Worm (Caenorhabditis elegans) whole organism, L1 larva: ENCODE data around the gene K04H4.5.
A peak's percentile ranks its signal among the peaks of the same experiment; 100 is the strongest.

ENCODE experiments used
- C04F5.9 ChIP-seq: sonication (generic microtip); optimal IDR thresholded peaks from 2 replicates; lab custom pipeline; 2016; ENCODE audit warnings: missing genetic modification characterization, missing compliant biosample characterization
- C16A3.4 ChIP-seq: fragments of 150-350 bp; optimal IDR thresholded peaks from 2 replicates; lab custom pipeline; 2014; ENCODE audit warnings: missing biosample characterization, missing genetic modification characterization
- C34B4.2 ChIP-seq: sonication (generic microtip); optimal IDR thresholded peaks from 2 replicates; lab custom pipeline; 2017; ENCODE audit warnings: mild to moderate bottlenecking, missing genetic modification characterization, missing compliant biosample characterization
- Y116A8C.19 ChIP-seq: sonication (generic microtip); optimal IDR thresholded peaks from 2 replicates; lab custom pipeline; 2016; ENCODE audit warnings: missing compliant biosample characterization, missing genetic modification characterization, borderline replicate concordance
- aly-2 ChIP-seq: fragments of 150-350 bp; optimal IDR thresholded peaks from 2 replicates; lab custom pipeline; 2014; ENCODE audit warnings: missing biosample characterization, missing genetic modification characterization
- ama-1 ChIP-seq: fragments of 150-350 bp; optimal IDR thresholded peaks from 2 replicates; lab custom pipeline; 2014
- blmp-1 ChIP-seq: fragments of 150-350 bp; optimal IDR thresholded peaks from 2 replicates; lab custom pipeline; 2014; ENCODE audit warnings: missing biosample characterization, missing genetic modification characterization
- ceh-88 ChIP-seq: fragments of 200-800 bp; sonication (Bioruptor generic); IDR thresholded peaks from 2 replicates; pipeline ENCODE4 v1.3.6; 2022; ENCODE audit warnings: missing genetic modification characterization, missing compliant biosample characterization
- ces-1 ChIP-seq: fragments of 150-350 bp; optimal IDR thresholded peaks from 2 replicates; lab custom pipeline; 2014; ENCODE audit warnings: missing biosample characterization, missing genetic modification reagents, missing genetic modification characterization
- efl-1 ChIP-seq, 4 experiments: fragments of 150-350 bp; optimal IDR thresholded peaks in 3 of 4; peaks in 1 of 4; 1 replicate in 1 of 4; 2 replicates in 3 of 4; lab custom pipeline; 2014; ENCODE audit warnings: missing biosample characterization in 2 of 4, missing genetic modification characterization in 2 of 4, missing genetic modification reagents in 2 of 4
- ets-5 ChIP-seq: fragments of 200-800 bp; sonication (Bioruptor generic); IDR thresholded peaks from 2 replicates; pipeline ENCODE4 v1.3.6; 2022; ENCODE audit warnings: missing genetic modification characterization, missing compliant biosample characterization
- fkh-10 ChIP-seq: sonication (generic microtip); optimal IDR thresholded peaks from 2 replicates; lab custom pipeline; 2017; ENCODE audit warnings: missing biosample characterization, missing genetic modification reagents, missing genetic modification characterization
- fkh-4 ChIP-seq: sonication (generic microtip); optimal IDR thresholded peaks from 2 replicates; lab custom pipeline; 2016; ENCODE audit warnings: missing compliant biosample characterization, missing genetic modification characterization, borderline replicate concordance
- fos-1 ChIP-seq: fragments of 150-350 bp; optimal IDR thresholded peaks from 2 replicates; lab custom pipeline; 2014; ENCODE audit warnings: missing biosample characterization, missing genetic modification characterization
- hlh-4 ChIP-seq: sonication (generic microtip); optimal IDR thresholded peaks from 2 replicates; lab custom pipeline; 2016; ENCODE audit warnings: mild to moderate bottlenecking, missing genetic modification characterization, missing compliant biosample characterization
- jun-1 ChIP-seq: fragments of 150-350 bp; optimal IDR thresholded peaks from 2 replicates; lab custom pipeline; 2014; ENCODE audit warnings: missing biosample characterization, missing genetic modification reagents, missing genetic modification characterization
- lin-14 ChIP-seq: fragments of 200-800 bp; sonication (Bioruptor generic); optimal IDR thresholded peaks from 2 replicates; lab custom pipeline; 2018; ENCODE audit warnings: mild to moderate bottlenecking, missing genetic modification characterization, moderate library complexity, missing compliant biosample characterization
- lin-35 ChIP-seq, 2 experiments: fragments of 150-350 bp; optimal IDR thresholded peaks; 2 replicates each; lab custom pipeline; 2014; ENCODE audit warnings: missing biosample characterization in 2 of 2, missing genetic modification characterization in 2 of 2, missing genetic modification reagents in 2 of 2
- lin-39 ChIP-seq: fragments of 150-350 bp; optimal IDR thresholded peaks from 2 replicates; lab custom pipeline; 2014; ENCODE audit warnings: missing biosample characterization, missing genetic modification reagents, missing genetic modification characterization
- lir-3 ChIP-seq: sonication (generic microtip); optimal IDR thresholded peaks from 2 replicates; lab custom pipeline; 2016; ENCODE audit warnings: mild to moderate bottlenecking, missing genetic modification characterization, moderate library complexity, missing compliant biosample characterization; ENCODE audit not compliant: poor library complexity
- lsy-2 ChIP-seq, 2 experiments: fragments of 150-350 bp; optimal IDR thresholded peaks; 2 replicates each; lab custom pipeline; 2014; ENCODE audit warnings: missing biosample characterization in 2 of 2, missing genetic modification characterization in 2 of 2
- mab-9 ChIP-seq: fragments of 200-800 bp; sonication (Bioruptor generic); IDR thresholded peaks from 2 replicates; pipeline ENCODE4 v1.3.6; 2022; ENCODE audit warnings: missing genetic modification reagents, missing genetic modification characterization, missing compliant biosample characterization
- mdl-1 ChIP-seq, 2 experiments: fragments of 150-350 bp; optimal IDR thresholded peaks; 2 replicates each; lab custom pipeline; 2014 to 2017; ENCODE audit warnings: missing biosample characterization in 2 of 2, missing genetic modification characterization in 2 of 2, inconsistent platforms in 1 of 2
- mef-2 ChIP-seq: fragments of 150-350 bp; optimal IDR thresholded peaks from 2 replicates; lab custom pipeline; 2014; ENCODE audit warnings: missing biosample characterization, missing genetic modification characterization
- mep-1 ChIP-seq: fragments of 150-350 bp; optimal IDR thresholded peaks from 2 replicates; lab custom pipeline; 2014; ENCODE audit warnings: missing biosample characterization, missing genetic modification characterization
- nhr-20 ChIP-seq: sonication (generic microtip); optimal IDR thresholded peaks from 2 replicates; lab custom pipeline; 2016; ENCODE audit warnings: mild to moderate bottlenecking, missing genetic modification characterization, missing compliant biosample characterization
- nhr-28 ChIP-seq: fragments of 150-350 bp; optimal IDR thresholded peaks from 2 replicates; lab custom pipeline; 2014; ENCODE audit warnings: missing biosample characterization, missing genetic modification characterization
- nhr-47 ChIP-seq: sonication (generic microtip); optimal IDR thresholded peaks from 2 replicates; lab custom pipeline; 2016; ENCODE audit warnings: mild to moderate bottlenecking, missing genetic modification characterization, moderate library complexity, missing compliant biosample characterization
- nhr-71 ChIP-seq: sonication (generic microtip); optimal IDR thresholded peaks from 2 replicates; lab custom pipeline; 2016; ENCODE audit warnings: mild to moderate bottlenecking, missing genetic modification characterization, moderate library complexity, missing compliant biosample characterization
- nhr-84 ChIP-seq: sonication (generic microtip); optimal IDR thresholded peaks from 2 replicates; lab custom pipeline; 2017; ENCODE audit warnings: missing biosample characterization, missing genetic modification characterization
- nhr-85 ChIP-seq: sonication (generic microtip); peaks from one replicate; lab custom pipeline; 2016; ENCODE audit warnings: missing genetic modification characterization, inconsistent platforms, missing compliant biosample characterization
- nhr-90 ChIP-seq: sonication (generic microtip); optimal IDR thresholded peaks from 2 replicates; lab custom pipeline; 2016; ENCODE audit warnings: mild to moderate bottlenecking, missing genetic modification characterization, missing compliant biosample characterization; ENCODE audit not compliant: poor library complexity
- pax-3 ChIP-seq: fragments of 200-800 bp; sonication (Bioruptor generic); optimal IDR thresholded peaks from 2 replicates; lab custom pipeline; 2018; ENCODE audit warnings: mild to moderate bottlenecking, missing genetic modification characterization, moderate library complexity, missing compliant biosample characterization
- pqm-1 ChIP-seq: sonication (generic microtip); optimal IDR thresholded peaks from 3 replicates; lab custom pipeline; 2017; ENCODE audit warnings: missing biosample characterization, missing genetic modification characterization
- snu-23 ChIP-seq: sonication (generic microtip); optimal IDR thresholded peaks from 2 replicates; lab custom pipeline; 2016; ENCODE audit warnings: missing genetic modification characterization, missing compliant biosample characterization
- sox-4 ChIP-seq: sonication (generic microtip); optimal IDR thresholded peaks from 2 replicates; lab custom pipeline; 2016; ENCODE audit warnings: missing genetic modification characterization, missing compliant biosample characterization
- sup-37 ChIP-seq: fragments of 200-800 bp; sonication (Bioruptor generic); optimal IDR thresholded peaks from 2 replicates; lab custom pipeline; 2018; ENCODE audit warnings: mild to moderate bottlenecking, missing genetic modification characterization, missing compliant biosample characterization
- tbx-2 ChIP-seq: sonication (generic microtip); optimal IDR thresholded peaks from 2 replicates; lab custom pipeline; 2016; ENCODE audit warnings: missing genetic modification characterization, missing compliant biosample characterization
- unc-130 ChIP-seq: fragments of 150-350 bp; optimal IDR thresholded peaks from 2 replicates; lab custom pipeline; 2017; ENCODE audit warnings: missing biosample characterization, missing genetic modification characterization, inconsistent platforms
- unc-30 ChIP-seq: sonication (generic microtip); optimal IDR thresholded peaks from 2 replicates; lab custom pipeline; 2017; ENCODE audit warnings: missing biosample characterization, missing genetic modification characterization
- unc-62 ChIP-seq: fragments of 150-350 bp; optimal IDR thresholded peaks from 2 replicates; lab custom pipeline; 2014; ENCODE audit warnings: missing biosample characterization, missing genetic modification reagents, missing genetic modification characterization
- unc-98 ChIP-seq: fragments of 200-800 bp; sonication (Bioruptor generic); IDR thresholded peaks from 2 replicates; pipeline ENCODE4 v1.3.6; 2022; ENCODE audit warnings: missing genetic modification characterization, missing compliant biosample characterization
- xbp-1 ChIP-seq: sonication (generic microtip); optimal IDR thresholded peaks from 2 replicates; lab custom pipeline; 2016; ENCODE audit warnings: missing genetic modification characterization, missing compliant biosample characterization
- zag-1 ChIP-seq: fragments of 150-350 bp; optimal IDR thresholded peaks from 2 replicates; lab custom pipeline; 2014; ENCODE audit warnings: missing biosample characterization, missing genetic modification characterization
- zip-4 ChIP-seq: fragments of 200-800 bp; sonication (Bioruptor generic); optimal IDR thresholded peaks from 2 replicates; lab custom pipeline; 2018; ENCODE audit warnings: mild to moderate bottlenecking, missing genetic modification characterization, moderate library complexity, missing compliant biosample characterization

Gene K04H4.5

ce11 chrIII:9328732-9329131 is 30.4 kb upstream of the K04H4.5 start:
- no peak for TF ChIP-seq C04F5.9 (tag; lab: Kevin White, UChicago)
- no peak for TF ChIP-seq sup-37
- TF ChIP-seq zip-4 (GFP tag; lab: Kevin White, UChicago) = no peak
- no peak for TF ChIP-seq ceh-88 (GFP tag; lab: Robert Waterston, UW)
- TF ChIP-seq unc-62 (GFP tag; lab: Kevin White, UChicago) = no peak
- peak; percentile 22 for TF ChIP-seq nhr-85
- TF ChIP-seq lin-14 (GFP tag; lab: Kevin White, UChicago) = peak; percentile 27
- peak; percentile 2 for TF ChIP-seq nhr-20 (tag; lab: Kevin White, UChicago)
- TF ChIP-seq sox-4 (tag; lab: Kevin White, UChicago) = no peak
- TF ChIP-seq fkh-10 = no peak
- TF ChIP-seq efl-1 (optimal IDR thresholded peaks at IDR 0.05; lab: Kevin White, UChicago) = no peak
- no peak for TF ChIP-seq efl-1 (GFP tag; optimal IDR thresholded peaks at IDR 0.05 in 1 of 2; lab: Kevin White, UChicago)
- no peak for TF ChIP-seq hlh-4 (tag; lab: Kevin White, UChicago)
- no peak for TF ChIP-seq mep-1 (tag; lab: Kevin White, UChicago)
- TF ChIP-seq mef-2 = no peak
- no peak for TF ChIP-seq ces-1 (GFP tag; lab: Kevin White, UChicago)
- no peak for TF ChIP-seq zag-1 (tag; lab: Kevin White, UChicago)
- no peak for TF ChIP-seq aly-2 (tag; lab: Kevin White, UChicago)
- no peak for TF ChIP-seq lin-39 (tag; lab: Kevin White, UChicago)
- TF ChIP-seq, all 84 proteins: peak for 3

- TF ChIP-seq fkh-4 (tag; lab: Kevin White, UChicago) = no peak
Measured at ce11 chrIII:9329266-9329665, 29.9 kb upstream of the K04H4.5 start, which contains the start of gene C40H1.3. TSS of gene C40H1.3 (minus strand) at chrIII:9329366.

- TF ChIP-seq nhr-47 (tag; lab: Kevin White, UChicago) = no peak
- TF ChIP-seq ama-1 (lab: Kevin White, UChicago) = no peak
- TF ChIP-seq unc-30 = no peak
- TF ChIP-seq pqm-1 (tag; lab: Kevin White, UChicago) = no peak
- TF ChIP-seq unc-130 (tag; lab: Kevin White, UChicago) = no peak
- no peak for TF ChIP-seq lir-3 (tag; lab: Kevin White, UChicago)
Measured at ce11 chrIII:9329790-9330366, 29.3 kb upstream of the K04H4.5 start, which contains the start of gene ttr-5. TSS of gene ttr-5 (plus strand) at chrIII:9330316.

- TF ChIP-seq tbx-2 (tag; lab: Kevin White, UChicago) (peak; percentile 12), lin-35 (GFP tag; optimal IDR thresholded peaks at IDR 0.05; lab: Kevin White, UChicago) (peak; percentile 4 to 22), lsy-2 (tag; optimal IDR thresholded peaks at IDR 0.05; lab: Kevin White, UChicago) (peak; percentile 49 to 59), nhr-84 (tag; lab: Kevin White, UChicago) (no peak), efl-1 (optimal IDR thresholded peaks at IDR 0.05; lab: Kevin White, UChicago) (peak; percentile 32 to 50), efl-1 (GFP tag; optimal IDR thresholded peaks at IDR 0.05 in 1 of 2; lab: Kevin White, UChicago) (peak; percentile 25 to 92), sup-37 (no peak), nhr-28 (no peak), blmp-1 (tag; lab: Kevin White, UChicago) (peak; percentile 36), mef-2 (no peak), snu-23 (GFP tag; lab: Kevin White, UChicago) (peak; percentile 35), jun-1 (no peak), fos-1 (tag; lab: Kevin White, UChicago) (no peak), zag-1 (tag; lab: Kevin White, UChicago) (no peak), nhr-71 (tag; lab: Kevin White, UChicago) (peak; percentile 38), nhr-85 (no peak), nhr-20 (tag; lab: Kevin White, UChicago) (peak; percentile 28), nhr-47 (tag; lab: Kevin White, UChicago) (no peak), Y116A8C.19 (tag; lab: Kevin White, UChicago) (no peak), unc-98 (no peak), pqm-1 (tag; lab: Kevin White, UChicago) (no peak), C16A3.4 (peak; percentile 24), nhr-90 (tag; lab: Kevin White, UChicago) (no peak), ets-5 (GFP tag; lab: Robert Waterston, UW) (no peak), xbp-1 (tag; lab: Kevin White, UChicago) (peak; percentile 14), mep-1 (tag; lab: Kevin White, UChicago) (peak; percentile 51), mab-9 (GFP tag; lab: Robert Waterston, UW) (no peak), mdl-1 (tag; optimal IDR thresholded peaks at IDR 0.05; lab: Kevin White, UChicago) (no peak), C34B4.2 (tag; lab: Kevin White, UChicago) (no peak), pax-3 (tag; lab: Kevin White, UChicago) (no peak), lin-14 (GFP tag; lab: Kevin White, UChicago) (no peak)
Measured at ce11 chrIII:9331084-9331564, 28.0 kb upstream of the K04H4.5 start, which contains the start of gene ufc-1. TSS of gene ufc-1 (plus strand) at chrIII:9331514.
